Fruit fly (Drosophila melanogaster): ENCODE measurements around the gene Syt14.

DNA sequence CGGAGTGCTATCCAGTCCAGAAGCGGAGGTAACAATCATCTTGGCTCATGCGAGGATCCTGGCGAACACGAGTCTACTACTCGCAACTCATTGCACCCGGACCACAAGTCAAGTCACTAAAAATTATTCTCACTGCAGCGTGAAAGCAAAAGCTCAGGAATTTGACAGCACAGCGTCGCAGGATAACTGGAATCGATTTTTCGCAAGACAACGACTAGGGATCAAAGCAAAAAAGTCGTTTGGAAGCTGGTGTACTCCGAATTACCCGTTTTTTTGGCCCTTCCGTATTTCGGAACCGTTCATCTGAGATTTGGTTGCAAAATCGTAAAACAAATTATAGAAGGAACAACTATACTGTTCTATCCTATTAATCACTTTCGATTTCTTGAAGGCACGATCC is 280 bp downstream of the Syt14 start:
- TF ChIP-seq psq (optimal IDR thresholded peaks at IDR 0.05) (no peak), Dll (optimal IDR thresholded peaks at IDR 0.05) (no peak), CG8478 (optimal IDR thresholded peaks at IDR 0.05) (no peak), usp (GFP tag; optimal IDR thresholded peaks at IDR 0.05) (no peak)
